Fruit fly (Drosophila melanogaster): ENCODE measurements around the gene snRNP-U1-C.

The snRNP-U1-C gene

dm6 chr3R:18989819-18990137 is 6.3 kb upstream of the snRNP-U1-C start:
- no peak for TF ChIP-seq psq (GFP tag; optimal IDR thresholded peaks at IDR 0.05)
- no peak for TF ChIP-seq CG9437 (GFP tag; optimal IDR thresholded peaks at IDR 0.05)
- peak; percentile 12 for TF ChIP-seq Blimp-1 (GFP tag; optimal IDR thresholded peaks at IDR 0.05)
- peak; percentile 16 for TF ChIP-seq abd-A (tag; optimal IDR thresholded peaks at IDR 0.05)
- TF ChIP-seq kni (GFP tag; optimal IDR thresholded peaks at IDR 0.05) = peak; percentile 57
- peak; percentile 47 for TF ChIP-seq D (optimal IDR thresholded peaks at IDR 0.05)
- no peak for TF ChIP-seq D (GFP tag; optimal IDR thresholded peaks at IDR 0.05)
- peak; percentile 59 for TF ChIP-seq gcm (GFP tag; optimal IDR thresholded peaks at IDR 0.05)

- peak in 1 of 2 experiments; percentile 15 for TF ChIP-seq Hr78 (GFP tag; optimal IDR thresholded peaks at IDR 0.05)
- no peak for TF ChIP-seq sisA (GFP tag; IDR thresholded peaks at IDR 0.05)
- peak; percentile 22 for TF ChIP-seq CG7745 (tag; optimal IDR thresholded peaks at IDR 0.05)
- TF ChIP-seq Opbp (GFP tag; IDR thresholded peaks at IDR 0.05; ENCODE audit: partially characterized antibody) = 0 out of 3 replicates have a peak, but pooled peaks have one; percentile 10
- no peak for TF ChIP-seq sens (GFP tag)
- TF ChIP-seq kni (GFP tag; optimal IDR thresholded peaks at IDR 0.05) = peak; percentile 89
- TF ChIP-seq maf-S (GFP tag; optimal IDR thresholded peaks at IDR 0.05) = no peak
- no peak for TF ChIP-seq Ptx1 (GFP tag; IDR thresholded peaks at IDR 0.05)
- TF ChIP-seq CG2199 (GFP tag; IDR thresholded peaks at IDR 0.05) = peak; percentile 86
- no peak for TF ChIP-seq inv (GFP tag; IDR thresholded peaks at IDR 0.05; ENCODE audit: partially characterized antibody)
- TF ChIP-seq CG8765 (GFP tag; IDR thresholded peaks at IDR 0.05) = no peak
- no peak for TF ChIP-seq zf30C (GFP tag; optimal IDR thresholded peaks at IDR 0.05)
- TF ChIP-seq zfh1 (GFP tag; IDR thresholded peaks at IDR 0.05) = 0 out of 3 replicates have a peak, but pooled peaks have one; percentile 33
- TF ChIP-seq ase (GFP tag; IDR thresholded peaks at IDR 0.05) = no peak
- TF ChIP-seq dmrt99B (tag; optimal IDR thresholded peaks at IDR 0.05) = no peak
- TF ChIP-seq gsb-n (tag; optimal IDR thresholded peaks at IDR 0.05) = peak; percentile 63
- peak; percentile 27 for TF ChIP-seq Blimp-1 (GFP tag; optimal IDR thresholded peaks at IDR 0.05)
- TF ChIP-seq CrebB (tag; optimal IDR thresholded peaks at IDR 0.05) = no peak
- TF ChIP-seq CG13287 (GFP tag; IDR thresholded peaks at IDR 0.05; ENCODE audit: partially characterized antibody) = no peak
- peak; percentile 67 for TF ChIP-seq abd-A (tag; optimal IDR thresholded peaks at IDR 0.05)
- peak; percentile 22 for TF ChIP-seq oc (tag; optimal IDR thresholded peaks at IDR 0.05)
- TF ChIP-seq CG12659 (GFP tag; optimal IDR thresholded peaks at IDR 0.05) = no peak
- TF ChIP-seq CG8281 (tag; optimal IDR thresholded peaks at IDR 0.05) = no peak
- no peak for TF ChIP-seq seq (GFP tag; IDR thresholded peaks at IDR 0.05)
- no peak for TF ChIP-seq gt (GFP tag; IDR thresholded peaks at IDR 0.05)
- TF ChIP-seq Deaf1 (tag; optimal IDR thresholded peaks at IDR 0.05) = peak; percentile 33
- no peak for TF ChIP-seq CG15601 (tag; optimal IDR thresholded peaks at IDR 0.05)
- TF ChIP-seq grn (GFP tag; optimal IDR thresholded peaks at IDR 0.05) = peak; percentile 44
- no peak for TF ChIP-seq tx (GFP tag; optimal IDR thresholded peaks at IDR 0.05)
- no peak for TF ChIP-seq Hsf (GFP tag; optimal IDR thresholded peaks at IDR 0.05)
- no peak for TF ChIP-seq CG32767 (GFP tag; IDR thresholded peaks at IDR 0.05)
- TF ChIP-seq CG11560 (tag; IDR thresholded peaks at IDR 0.05) = no peak
- TF ChIP-seq pros (GFP tag; optimal IDR thresholded peaks at IDR 0.05) = peak; percentile 57
- TF ChIP-seq CG4854 (GFP tag; optimal IDR thresholded peaks at IDR 0.05) = no peak
Observed at dm6 chr3R:18988957-18989818, 5.7 kb upstream of the snRNP-U1-C start.

Measured in whole organism, embryonic.